Fruit fly (Drosophila melanogaster) whole organism, prepupa: Measurements from ENCODE around the gene unc-4.

Source experiments
- Blimp-1 ChIP-seq: fragments of 200-800 bp; sonication (Bioruptor generic); optimal IDR thresholded peaks from 3 replicates; lab custom pipeline; 2017; ENCODE audit warnings: missing biosample characterization, missing genetic modification characterization, mild to moderate bottlenecking, moderate library complexity, missing genetic modification reagents
- CG10631 ChIP-seq: fragments of 200-800 bp; sonication (Bioruptor generic); optimal IDR thresholded peaks from 2 replicates; lab custom pipeline; 2016; ENCODE audit warnings: missing biosample characterization, missing genetic modification characterization
- CG10669 ChIP-seq: fragments of 200-800 bp; sonication (Bioruptor generic); optimal IDR thresholded peaks from 3 replicates; lab custom pipeline; 2018; ENCODE audit warnings: missing biosample characterization, mild to moderate bottlenecking, missing genetic modification characterization, moderate library complexity
- CG11294 ChIP-seq: fragments of 200-800 bp; sonication (Bioruptor generic); IDR thresholded peaks from 2 replicates; pipeline ENCODE4 v1.3.6; 2022; ENCODE audit warnings: missing biosample characterization, missing genetic modification characterization
- CG15336 ChIP-seq: fragments of 200-800 bp; sonication (Bioruptor generic); IDR thresholded peaks from 2 replicates; pipeline ENCODE4 v1.3.6; 2022; ENCODE audit warnings: missing biosample characterization, missing genetic modification characterization
- CG1621 ChIP-seq: fragments of 200-800 bp; sonication (Bioruptor generic); optimal IDR thresholded peaks from 3 replicates; lab custom pipeline; 2018; ENCODE audit warnings: missing biosample characterization, mild to moderate bottlenecking, missing genetic modification characterization
- CG16779 ChIP-seq: fragments of 200-800 bp; sonication (Bioruptor generic); optimal IDR thresholded peaks from 3 replicates; lab custom pipeline; 2017; ENCODE audit warnings: missing biosample characterization, mild to moderate bottlenecking, missing genetic modification characterization
- CG3032 ChIP-seq: fragments of 200-800 bp; optimal IDR thresholded peaks from 2 replicates; lab custom pipeline; 2019; ENCODE audit warnings: missing biosample characterization, mild to moderate bottlenecking, missing genetic modification characterization, moderate library complexity
- CG31627 ChIP-seq: fragments of 200-800 bp; sonication (Bioruptor generic); optimal IDR thresholded peaks from 3 replicates; lab custom pipeline; 2016; ENCODE audit warnings: missing biosample characterization, missing genetic modification characterization
- CG32006 ChIP-seq: fragments of 200-800 bp; sonication (Bioruptor generic); optimal IDR thresholded peaks from 3 replicates; lab custom pipeline; 2017; ENCODE audit warnings: missing biosample characterization, mild to moderate bottlenecking, missing genetic modification characterization
- CG4318 ChIP-seq: fragments of 200-800 bp; sonication (Bioruptor generic); optimal IDR thresholded peaks from 3 replicates; lab custom pipeline; 2017; ENCODE audit warnings: missing biosample characterization, mild to moderate bottlenecking, missing genetic modification characterization
- CG6163 ChIP-seq: fragments of 200-800 bp; sonication (Bioruptor generic); IDR thresholded peaks from 3 replicates; pipeline ENCODE4 v1.3.6; 2022; ENCODE audit warnings: missing biosample characterization, missing genetic modification characterization
- CG6276 ChIP-seq: fragments of 200-800 bp; sonication (Bioruptor generic); optimal IDR thresholded peaks from 2 replicates; lab custom pipeline; 2017; ENCODE audit warnings: missing biosample characterization, mild to moderate bottlenecking, missing genetic modification characterization
- CG6792 ChIP-seq: fragments of 200-800 bp; sonication (Bioruptor generic); optimal IDR thresholded peaks from 3 replicates; lab custom pipeline; 2016; ENCODE audit warnings: missing biosample characterization, missing genetic modification characterization
- CG6808 ChIP-seq: fragments of 200-800 bp; sonication (Bioruptor generic); optimal IDR thresholded peaks from 3 replicates; lab custom pipeline; 2017; ENCODE audit warnings: missing biosample characterization, missing genetic modification characterization, mild to moderate bottlenecking, moderate library complexity, missing genetic modification reagents
- CG7368 ChIP-seq: fragments of 200-800 bp; sonication (Bioruptor generic); optimal IDR thresholded peaks from 3 replicates; lab custom pipeline; 2016; ENCODE audit warnings: missing biosample characterization, missing genetic modification characterization
- CG8632 ChIP-seq: fragments of 200-800 bp; sonication (Bioruptor generic); optimal IDR thresholded peaks from 3 replicates; lab custom pipeline; 2016; ENCODE audit warnings: missing biosample characterization, missing genetic modification characterization
- CG9139 ChIP-seq: fragments of 200-800 bp; sonication (Bioruptor generic); optimal IDR thresholded peaks from 3 replicates; lab custom pipeline; 2017; ENCODE audit warnings: missing biosample characterization, mild to moderate bottlenecking, missing genetic modification characterization
- Eip75B ChIP-seq: fragments of 200-800 bp; sonication (Bioruptor generic); optimal IDR thresholded peaks from 3 replicates; lab custom pipeline; 2016; ENCODE audit warnings: missing biosample characterization, missing genetic modification characterization
- Eip78C ChIP-seq: fragments of 200-800 bp; sonication (Bioruptor generic); peaks from one replicate; lab custom pipeline; 2016; ENCODE audit warnings: missing biosample characterization, missing genetic modification characterization
- Ets21C ChIP-seq: fragments of 200-800 bp; sonication (Bioruptor generic); optimal IDR thresholded peaks from 3 replicates; lab custom pipeline; 2016; ENCODE audit warnings: missing biosample characterization, missing genetic modification characterization
- Ets96B ChIP-seq: fragments of 200-800 bp; optimal IDR thresholded peaks from 2 replicates; lab custom pipeline; 2019; ENCODE audit warnings: missing biosample characterization, mild to moderate bottlenecking, missing genetic modification characterization, moderate library complexity
- Gug ChIP-seq: fragments of 200-800 bp; sonication (Bioruptor generic); IDR thresholded peaks from 2 replicates; pipeline ENCODE4 v1.3.6; 2022; ENCODE audit warnings: missing biosample characterization, missing genetic modification characterization
- Hr38 ChIP-seq: sonication (Bioruptor generic); optimal IDR thresholded peaks from 2 replicates; lab custom pipeline; 2016; ENCODE audit warnings: missing biosample characterization, missing genetic modification characterization
- Hr39 ChIP-seq: fragments of 200-800 bp; sonication (Bioruptor generic); optimal IDR thresholded peaks from 2 replicates; lab custom pipeline; 2016; ENCODE audit warnings: missing biosample characterization, missing genetic modification characterization
- Hr4 ChIP-seq: fragments of 200-800 bp; sonication (Bioruptor generic); optimal IDR thresholded peaks from 3 replicates; lab custom pipeline; 2016; ENCODE audit warnings: missing biosample characterization, missing genetic modification characterization
- Met ChIP-seq: fragments of 200-800 bp; sonication (Bioruptor generic); optimal IDR thresholded peaks from 3 replicates; lab custom pipeline; 2016; ENCODE audit warnings: missing biosample characterization, missing genetic modification characterization
- OdsH ChIP-seq: fragments of 200-800 bp; sonication (Bioruptor generic); optimal IDR thresholded peaks from 3 replicates; lab custom pipeline; 2016; ENCODE audit warnings: missing biosample characterization, missing genetic modification characterization
- Smox ChIP-seq: fragments of 200-800 bp; sonication (Bioruptor generic); optimal IDR thresholded peaks from 3 replicates; lab custom pipeline; 2016; ENCODE audit warnings: missing biosample characterization, missing genetic modification characterization
- Sox102F ChIP-seq: fragments of 200-800 bp; sonication (Bioruptor generic); optimal IDR thresholded peaks from 2 replicates; lab custom pipeline; 2016; ENCODE audit warnings: missing biosample characterization, mild to moderate bottlenecking, missing genetic modification characterization
- Sox14 ChIP-seq: fragments of 200-800 bp; sonication (Bioruptor generic); optimal IDR thresholded peaks from 3 replicates; lab custom pipeline; 2016; ENCODE audit warnings: missing biosample characterization, missing genetic modification characterization
- Sox15 ChIP-seq: fragments of 200-800 bp; sonication (Bioruptor generic); optimal IDR thresholded peaks from 3 replicates; lab custom pipeline; 2016; ENCODE audit warnings: missing biosample characterization, missing genetic modification characterization
- achi ChIP-seq: fragments of 200-800 bp; sonication (Bioruptor generic); optimal IDR thresholded peaks from 3 replicates; lab custom pipeline; 2016; ENCODE audit warnings: missing biosample characterization, missing genetic modification characterization
- acj6 ChIP-seq: fragments of 200-800 bp; sonication (Bioruptor generic); optimal IDR thresholded peaks from 3 replicates; lab custom pipeline; 2016; ENCODE audit warnings: missing biosample characterization, missing genetic modification characterization
- cyc ChIP-seq: fragments of 200-800 bp; sonication (Bioruptor generic); optimal IDR thresholded peaks from 3 replicates; lab custom pipeline; 2016; ENCODE audit warnings: missing biosample characterization, missing genetic modification characterization
- dac ChIP-seq: fragments of 200-800 bp; sonication (Bioruptor generic); optimal IDR thresholded peaks from 2 replicates; lab custom pipeline; 2017; ENCODE audit warnings: missing biosample characterization, mild to moderate bottlenecking, missing genetic modification characterization
- fd59A ChIP-seq: fragments of 200-800 bp; sonication (Bioruptor generic); optimal IDR thresholded peaks from 2 replicates; lab custom pipeline; 2017; ENCODE audit warnings: missing biosample characterization, mild to moderate bottlenecking, missing genetic modification characterization, missing genetic modification reagents
- fd85E ChIP-seq: fragments of 200-800 bp; sonication (Bioruptor generic); optimal IDR thresholded peaks from 3 replicates; lab custom pipeline; 2016; ENCODE audit warnings: missing biosample characterization, missing genetic modification characterization
- lz ChIP-seq: fragments of 200-800 bp; sonication (Bioruptor generic); optimal IDR thresholded peaks from 3 replicates; lab custom pipeline; 2016; ENCODE audit warnings: missing biosample characterization, missing genetic modification characterization
- net ChIP-seq: fragments of 200-800 bp; sonication (Bioruptor generic); optimal IDR thresholded peaks from 3 replicates; lab custom pipeline; 2016; ENCODE audit warnings: missing biosample characterization, missing genetic modification characterization
- pdm3 ChIP-seq: fragments of 200-800 bp; sonication (Bioruptor generic); optimal IDR thresholded peaks from 3 replicates; lab custom pipeline; 2016; ENCODE audit warnings: missing biosample characterization, missing genetic modification characterization
- spab ChIP-seq: fragments of 200-800 bp; sonication (Bioruptor generic); optimal IDR thresholded peaks from 2 replicates; lab custom pipeline; 2017; ENCODE audit warnings: missing biosample characterization, mild to moderate bottlenecking, missing genetic modification characterization, missing genetic modification reagents
- ss ChIP-seq, 2 experiments: fragments of 200-800 bp; sonication (Bioruptor generic); optimal IDR thresholded peaks; 2 replicates in 1 of 2; 3 replicates in 1 of 2; lab custom pipeline; 2017 to 2018; ENCODE audit warnings: mild to moderate bottlenecking in 2 of 2, missing biosample characterization in 2 of 2, missing genetic modification characterization in 2 of 2, moderate library complexity in 1 of 2
- svp ChIP-seq: fragments of 200-800 bp; sonication (Bioruptor generic); peaks from one replicate; lab custom pipeline; 2016; ENCODE audit warnings: missing biosample characterization, missing genetic modification characterization
- topi ChIP-seq: fragments of 200-800 bp; sonication (Bioruptor generic); optimal IDR thresholded peaks from 3 replicates; lab custom pipeline; 2016; ENCODE audit warnings: missing biosample characterization, missing genetic modification characterization
- vri ChIP-seq: fragments of 200-800 bp; sonication (Bioruptor generic); optimal IDR thresholded peaks from 3 replicates; lab custom pipeline; 2016; ENCODE audit warnings: missing biosample characterization, mild to moderate bottlenecking, missing genetic modification characterization

The unc-4 gene

dm6 chrX:17816437-17816836 lies 48.1 kb downstream of the unc-4 start (continued):
- TF ChIP-seq acj6 (GFP tag; lab: Kevin White, UChicago) = peak; percentile 10
- TF ChIP-seq Gug (GFP tag; lab: Robert Waterston, UW) = no peak
- TF ChIP-seq pdm3 = peak; percentile 26
- no peak for TF ChIP-seq dac (GFP tag; lab: Kevin White, UChicago)
- TF ChIP-seq CG10669 (GFP tag; lab: Kevin White, UChicago) = peak; percentile 33
- peak; percentile 39 for TF ChIP-seq Sox102F (GFP tag; lab: Kevin White, UChicago)
- TF ChIP-seq Smox (GFP tag; lab: Kevin White, UChicago) = peak; percentile 58
- TF ChIP-seq CG4318 (GFP tag; lab: Kevin White, UChicago) = no peak
- peak; percentile 30 for TF ChIP-seq cyc (GFP tag; lab: Kevin White, UChicago)
- no peak for TF ChIP-seq CG7368 (GFP tag; lab: Kevin White, UChicago)
- peak; percentile 24 for TF ChIP-seq CG6792 (GFP tag; lab: Kevin White, UChicago)
- TF ChIP-seq CG11294 (GFP tag; lab: Robert Waterston, UW) = no peak
- TF ChIP-seq CG10631 (GFP tag; lab: Kevin White, UChicago) = peak; percentile 11
- TF ChIP-seq topi (GFP tag; lab: Kevin White, UChicago) = peak; percentile 51
- TF ChIP-seq Ets96B (tag; lab: Kevin White, UChicago) = peak; percentile 21
- TF ChIP-seq achi (GFP tag; lab: Kevin White, UChicago) = peak; percentile 24
- TF ChIP-seq CG1621 = no peak
- no peak for TF ChIP-seq net
- peak; percentile 42 for TF ChIP-seq Eip75B (GFP tag; lab: Kevin White, UChicago)
- peak; percentile 63 for TF ChIP-seq Met (GFP tag; lab: Kevin White, UChicago)
- peak; percentile 84 for TF ChIP-seq svp (GFP tag; lab: Kevin White, UChicago)
- no peak for TF ChIP-seq CG32006 (GFP tag; lab: Kevin White, UChicago)
- TF ChIP-seq Eip78C (GFP tag; lab: Kevin White, UChicago) = peak; percentile 58
- no peak for TF ChIP-seq Hr4 (GFP tag; lab: Kevin White, UChicago)
- TF ChIP-seq vri (GFP tag; lab: Kevin White, UChicago) = no peak
- TF ChIP-seq Hr39 (GFP tag; lab: Kevin White, UChicago) = peak; percentile 45
- TF ChIP-seq ss (GFP tag; optimal IDR thresholded peaks at IDR 0.05; lab: Kevin White, UChicago) = peak in 1 of 2 experiments; percentile 21
- TF ChIP-seq CG6276 (GFP tag; lab: Kevin White, UChicago) = no peak
- TF ChIP-seq, all 60 proteins: peak for 28

dm6 chrX:17819635-17820139 lies 51.3 kb downstream of the unc-4 start, which contains the start of gene CG12986:
Gene CG12986 (minus strand): TSS chrX:17819685.
- no peak for TF ChIP-seq Eip75B (GFP tag; lab: Kevin White, UChicago)
- no peak for TF ChIP-seq achi (GFP tag; lab: Kevin White, UChicago)

dm6 chrX:17820252-17820651 lies 51.9 kb downstream of the unc-4 start:
- TF ChIP-seq CG9139 (no peak), pdm3 (peak; percentile 22), Ets21C (no peak), spab (GFP tag; lab: Kevin White, UChicago) (no peak), fd59A (GFP tag; lab: Kevin White, UChicago) (no peak), Hr38 (no peak), CG16779 (tag; lab: Kevin White, UChicago) (no peak), OdsH (GFP tag; lab: Kevin White, UChicago) (no peak), cyc (GFP tag; lab: Kevin White, UChicago) (peak; percentile 25), acj6 (GFP tag; lab: Kevin White, UChicago) (no peak), topi (GFP tag; lab: Kevin White, UChicago) (no peak), CG4318 (GFP tag; lab: Kevin White, UChicago) (no peak), Sox14 (peak; percentile 5), Eip75B (GFP tag; lab: Kevin White, UChicago) (no peak), svp (GFP tag; lab: Kevin White, UChicago) (peak; percentile 49), CG31627 (GFP tag; lab: Kevin White, UChicago) (peak; percentile 42), CG8632 (no peak), CG6808 (GFP tag; lab: Kevin White, UChicago) (no peak), CG6163 (GFP tag; lab: Robert Waterston, UW) (no peak), CG10669 (GFP tag; lab: Kevin White, UChicago) (no peak), lz (GFP tag; lab: Kevin White, UChicago) (peak; percentile 44), CG6276 (GFP tag; lab: Kevin White, UChicago) (no peak), fd85E (GFP tag; lab: Kevin White, UChicago) (no peak), CG3032 (tag; lab: Kevin White, UChicago) (no peak), CG15336 (GFP tag; lab: Robert Waterston, UW) (no peak), Hr4 (GFP tag; lab: Kevin White, UChicago) (no peak), Hr39 (GFP tag; lab: Kevin White, UChicago) (peak; percentile 47), net (no peak), Blimp-1 (GFP tag; lab: Kevin White, UChicago) (no peak), Sox15 (GFP tag; lab: Kevin White, UChicago) (no peak), Eip78C (GFP tag; lab: Kevin White, UChicago) (peak; percentile 50)
